Fruit fly (Drosophila melanogaster): ENCODE measurements around the gene eIF3f1.

eIF3f1 gene

dm6 chr3R:4739492-4740431, 25.8 kb upstream of the eIF3f1 start (continued):
- TF ChIP-seq CG7372 (GFP tag; IDR thresholded peaks at IDR 0.05) (no peak), Dip3 (GFP tag; optimal IDR thresholded peaks at IDR 0.05) (peak; percentile 74), Hmx (GFP tag; optimal IDR thresholded peaks at IDR 0.05) (peak; percentile 74), ash1 (GFP tag; optimal IDR thresholded peaks at IDR 0.05) (no peak), tup (GFP tag; optimal IDR thresholded peaks at IDR 0.05) (no peak), CG34422 (GFP tag; IDR thresholded peaks at IDR 0.05) (no peak), Tbp (GFP tag; optimal IDR thresholded peaks at IDR 0.05) (no peak), lola (GFP tag; optimal IDR thresholded peaks at IDR 0.05) (peak in 2 of 3 experiments; percentile 51 to 90), salm (tag; optimal IDR thresholded peaks at IDR 0.05) (peak; percentile 61), crp (GFP tag; optimal IDR thresholded peaks at IDR 0.05) (peak in 1 of 2 experiments; percentile 45), CG2129 (GFP tag; IDR thresholded peaks at IDR 0.05; ENCODE audit: partially characterized antibody) (no peak), CG43689 (GFP tag; IDR thresholded peaks at IDR 0.05) (no peak), CG10267 (tag; optimal IDR thresholded peaks at IDR 0.05) (peak; percentile 74), CG7839 (tag; optimal IDR thresholded peaks at IDR 0.05) (peak; percentile 89), kah (GFP tag; optimal IDR thresholded peaks at IDR 0.05) (peak; percentile 26), trh (GFP tag; optimal IDR thresholded peaks at IDR 0.05) (peak; percentile 44), Lpt (GFP tag; optimal IDR thresholded peaks at IDR 0.05) (no peak), CG11723 (GFP tag; optimal IDR thresholded peaks at IDR 0.05) (peak; percentile 84), dpn (GFP tag; optimal IDR thresholded peaks at IDR 0.05) (peak; percentile 82 to 87), CG3995 (GFP tag; optimal IDR thresholded peaks at IDR 0.05) (peak; percentile 54), mam (GFP tag; optimal IDR thresholded peaks at IDR 0.05) (peak; percentile 79), maf-S (GFP tag; optimal IDR thresholded peaks at IDR 0.05) (peak; percentile 52), CG3163 (GFP tag; optimal IDR thresholded peaks at IDR 0.05) (peak; percentile 62), CG16779 (GFP tag; IDR thresholded peaks at IDR 0.05) (no peak), CG9797 (GFP tag; optimal IDR thresholded peaks at IDR 0.05) (no peak), CG5953 (GFP tag; IDR thresholded peaks at IDR 0.05) (no peak), Hey (tag; optimal IDR thresholded peaks at IDR 0.05) (no peak), Fer2 (tag; optimal IDR thresholded peaks at IDR 0.05) (peak; percentile 54), eve (GFP tag; optimal IDR thresholded peaks at IDR 0.05) (peak in 1 of 2 experiments; percentile 96), hbn (GFP tag; IDR thresholded peaks at IDR 0.05; ENCODE audit: partially characterized antibody) (no peak), Oli (tag; optimal IDR thresholded peaks at IDR 0.05) (peak; percentile 92), slp2 (GFP tag; optimal IDR thresholded peaks at IDR 0.05) (peak; percentile 87), CG1233 (GFP tag; optimal IDR thresholded peaks at IDR 0.05) (peak; percentile 89), jumu (GFP tag; optimal IDR thresholded peaks at IDR 0.05) (peak; percentile 81), CG16863 (GFP tag; optimal IDR thresholded peaks at IDR 0.05) (peak; percentile 90), CG6272 (GFP tag; IDR thresholded peaks at IDR 0.05) (no peak), slbo (GFP tag; IDR thresholded peaks at IDR 0.05) (no peak), Deaf1 (tag; optimal IDR thresholded peaks at IDR 0.05) (peak; percentile 78), CG8290 (GFP tag; optimal IDR thresholded peaks at IDR 0.05) (peak; percentile 62), CG8290 (tag; optimal IDR thresholded peaks at IDR 0.05) (peak; percentile 50 to 52), CG2678 (tag; optimal IDR thresholded peaks at IDR 0.05) (peak; percentile 93), NC2α (GFP tag; optimal IDR thresholded peaks at IDR 0.05) (peak; percentile 71), CG4360 (GFP tag; IDR thresholded peaks at IDR 0.05) (no peak), Myb (GFP tag; optimal IDR thresholded peaks at IDR 0.05) (peak; percentile 66), CG1529 (GFP tag; optimal IDR thresholded peaks at IDR 0.05) (peak; percentile 81), CG13424 (tag; optimal IDR thresholded peaks at IDR 0.05) (peak; percentile 89), Med (GFP tag) (peak; percentile 83), Dll (GFP tag; IDR thresholded peaks at IDR 0.05; ENCODE audit: partially characterized antibody) (no peak), Sox100B (GFP tag; optimal IDR thresholded peaks at IDR 0.05) (peak; percentile 94)

Measured in whole organism, embryonic.